Worm (Caenorhabditis elegans) whole organism, L2 larva: ENCODE results near the gene cul-1.
"Not testable (repeated sequence)": the region's sequence is repeated elsewhere in the genome, so short reads cannot be mapped to it uniquely, and the experiment has no call there.

Source experiments
- C34F6.9 ChIP-seq: fragments of 150-350 bp; optimal IDR thresholded peaks from 2 replicates; lab custom pipeline; 2014; ENCODE audit warnings: missing biosample characterization, missing genetic modification characterization
- F13H6.1 ChIP-seq: sonication (generic microtip); optimal IDR thresholded peaks from 2 replicates; lab custom pipeline; 2016; ENCODE audit warnings: missing genetic modification characterization, missing compliant biosample characterization
- R02D3.7 ChIP-seq: fragments of 150-350 bp; optimal IDR thresholded peaks from 2 replicates; lab custom pipeline; 2014; ENCODE audit warnings: missing biosample characterization, missing genetic modification characterization
- ZK546.5 ChIP-seq: sonication (generic microtip); optimal IDR thresholded peaks from 2 replicates; lab custom pipeline; 2017; ENCODE audit warnings: missing biosample characterization, missing genetic modification characterization
- alr-1 ChIP-seq: fragments of 150-350 bp; optimal IDR thresholded peaks from 2 replicates; lab custom pipeline; 2014; ENCODE audit warnings: missing biosample characterization, missing genetic modification characterization
- aly-2 ChIP-seq: fragments of 150-350 bp; optimal IDR thresholded peaks from 2 replicates; lab custom pipeline; 2014; ENCODE audit warnings: missing biosample characterization, missing genetic modification characterization
- ama-1 ChIP-seq: fragments of 150-350 bp; optimal IDR thresholded peaks from 2 replicates; lab custom pipeline; 2018; ENCODE audit warnings: inconsistent platforms
- blmp-1 ChIP-seq: sonication (generic microtip); optimal IDR thresholded peaks from 2 replicates; lab custom pipeline; 2017; ENCODE audit warnings: missing genetic modification characterization, mild to moderate bottlenecking, missing compliant biosample characterization, antibody characterized with exemption, moderate library complexity; ENCODE audit not compliant: insufficient read depth
- ceh-16 ChIP-seq: fragments of 150-350 bp; optimal IDR thresholded peaks from 2 replicates; lab custom pipeline; 2014; ENCODE audit warnings: missing biosample characterization, missing genetic modification characterization
- ceh-82 ChIP-seq: fragments of 150-350 bp; optimal IDR thresholded peaks from 2 replicates; lab custom pipeline; 2014; ENCODE audit warnings: missing biosample characterization, missing genetic modification characterization
- crh-2 ChIP-seq: sonication (generic microtip); optimal IDR thresholded peaks from 2 replicates; lab custom pipeline; 2017; ENCODE audit warnings: missing biosample characterization, missing genetic modification characterization
- dmd-4 ChIP-seq: sonication (generic microtip); optimal IDR thresholded peaks from 2 replicates; lab custom pipeline; 2017; ENCODE audit warnings: missing biosample characterization, missing genetic modification characterization
- egl-27 ChIP-seq: sonication (generic microtip); optimal IDR thresholded peaks from 3 replicates; lab custom pipeline; 2017; ENCODE audit warnings: missing biosample characterization, missing genetic modification reagents, missing genetic modification characterization
- elt-1 ChIP-seq: fragments of 150-350 bp; optimal IDR thresholded peaks from 2 replicates; lab custom pipeline; 2014; ENCODE audit warnings: missing biosample characterization, missing genetic modification characterization
- gmeb-1 ChIP-seq: fragments of 150-350 bp; optimal IDR thresholded peaks from 2 replicates; lab custom pipeline; 2014; ENCODE audit warnings: missing biosample characterization, missing genetic modification characterization
- lin-13 ChIP-seq: fragments of 150-350 bp; optimal IDR thresholded peaks from 2 replicates; lab custom pipeline; 2014; ENCODE audit warnings: missing biosample characterization, missing genetic modification reagents, missing genetic modification characterization
- lin-39 ChIP-seq: fragments of 150-350 bp; optimal IDR thresholded peaks from 2 replicates; lab custom pipeline; 2014; ENCODE audit warnings: missing biosample characterization, missing genetic modification reagents, missing genetic modification characterization
- lsy-2 ChIP-seq, 2 experiments: fragments of 150-350 bp in 1 of 2; sonication (generic microtip) in 1 of 2; optimal IDR thresholded peaks; 2 replicates each; lab custom pipeline; 2014 to 2017; ENCODE audit warnings: missing biosample characterization in 2 of 2, missing genetic modification characterization in 2 of 2
- mab-5 ChIP-seq: fragments of 150-350 bp; optimal IDR thresholded peaks from 2 replicates; lab custom pipeline; 2014; ENCODE audit warnings: missing biosample characterization, missing genetic modification characterization
- nhr-129 ChIP-seq: fragments of 150-350 bp; optimal IDR thresholded peaks from 2 replicates; lab custom pipeline; 2014; ENCODE audit warnings: missing biosample characterization, missing genetic modification characterization
- nhr-25 ChIP-seq: fragments of 150-350 bp; sonication (generic microtip); optimal IDR thresholded peaks from 3 replicates; lab custom pipeline; 2014; ENCODE audit warnings: missing biosample characterization, missing genetic modification characterization
- nhr-6 ChIP-seq: fragments of 150-350 bp; optimal IDR thresholded peaks from 2 replicates; lab custom pipeline; 2014; ENCODE audit warnings: missing biosample characterization, missing genetic modification characterization
- nhr-77 ChIP-seq: fragments of 150-350 bp; optimal IDR thresholded peaks from 2 replicates; lab custom pipeline; 2014; ENCODE audit warnings: missing biosample characterization, missing genetic modification characterization
- sem-4 ChIP-seq: fragments of 150-350 bp; optimal IDR thresholded peaks from 2 replicates; lab custom pipeline; 2014; ENCODE audit warnings: missing biosample characterization, missing genetic modification reagents, missing genetic modification characterization
- sma-3 ChIP-seq: sonication (generic microtip); optimal IDR thresholded peaks from 2 replicates; lab custom pipeline; 2016; ENCODE audit warnings: missing genetic modification reagents, missing genetic modification characterization, missing compliant biosample characterization
- sma-9 ChIP-seq, 2 experiments: fragments of 150-350 bp in 1 of 2; sonication (generic microtip) in 1 of 2; optimal IDR thresholded peaks; 2 replicates each; lab custom pipeline; 2014 to 2016; ENCODE audit warnings: missing genetic modification characterization in 2 of 2, mild to moderate bottlenecking in 1 of 2, missing biosample characterization in 1 of 2, missing compliant biosample characterization in 1 of 2, missing genetic modification reagents in 1 of 2, moderate library complexity in 1 of 2
- snpc-4 ChIP-seq: fragments of 150-350 bp; optimal IDR thresholded peaks from 2 replicates; lab custom pipeline; 2014; ENCODE audit warnings: missing biosample characterization, missing genetic modification characterization
- unc-55 ChIP-seq: fragments of 150-350 bp; sonication (generic microtip); optimal IDR thresholded peaks from 3 replicates; lab custom pipeline; 2014; ENCODE audit warnings: missing biosample characterization, missing genetic modification reagents, missing genetic modification characterization
- unc-62 ChIP-seq: fragments of 150-350 bp; optimal IDR thresholded peaks from 2 replicates; lab custom pipeline; 2014; ENCODE audit warnings: missing biosample characterization, missing genetic modification reagents, missing genetic modification characterization
- zag-1 ChIP-seq: fragments of 150-350 bp; optimal IDR thresholded peaks from 2 replicates; lab custom pipeline; 2014; ENCODE audit warnings: missing biosample characterization, missing genetic modification characterization
- ztf-4 ChIP-seq: fragments of 150-350 bp; optimal IDR thresholded peaks from 2 replicates; lab custom pipeline; 2014; ENCODE audit warnings: missing biosample characterization, missing genetic modification characterization

Gene cul-1

ce11 chrIII:10435938-10436842 is 34.8 kb upstream of the cul-1 start, which contains the start of the genes smrd-1 and enu-3.1:
Gene smrd-1, minus strand, starts transcription at chrIII:10435988.
Gene enu-3.1, plus strand, starts transcription at chrIII:10436276.
- TF ChIP-seq C34F6.9 (peak; percentile 78), F13H6.1 (peak; percentile 50), lsy-2 (tag; optimal IDR thresholded peaks at IDR 0.05; lab: Kevin White, UChicago) (peak; percentile 69 to 75), lin-13 (GFP tag; lab: Kevin White, UChicago) (peak; percentile 76), mab-5 (peak; percentile 39), crh-2 (tag; lab: Kevin White, UChicago) (peak; percentile 44), unc-55 (GFP tag; lab: Kevin White, UChicago) (peak; percentile 63), sma-3 (GFP tag; lab: Kevin White, UChicago) (peak; percentile 31), gmeb-1 (peak; percentile 60)

ce11 chrIII:10438780-10439179 is 32.3 kb upstream of the cul-1 start, which contains the start of gene H04D03.6:
Gene H04D03.6, minus strand, starts transcription at chrIII:10438880.
- not testable (repeated sequence) for TF ChIP-seq lsy-2 (tag; optimal IDR thresholded peaks at IDR 0.05; lab: Kevin White, UChicago); zag-1 (tag; lab: Kevin White, UChicago); alr-1 (tag; lab: Kevin White, UChicago)

ce11 chrIII:10442355-10443140 is 28.5 kb upstream of the cul-1 start, which contains the start of the genes H04D03.2 and ecps-2:
Gene H04D03.2, minus strand, starts transcription at chrIII:10442405.
Gene ecps-2, plus strand, starts transcription at chrIII:10443090.
- TF ChIP-seq ZK546.5 (tag; lab: Kevin White, UChicago), result no peak

- TF ChIP-seq ceh-16 (tag; lab: Kevin White, UChicago) (no peak), nhr-129 (tag; lab: Kevin White, UChicago) (no peak), ztf-4 (tag; lab: Kevin White, UChicago) (no peak), blmp-1 (tag; lab: Kevin White, UChicago) (no peak), dmd-4 (tag; lab: Kevin White, UChicago) (no peak), alr-1 (tag; lab: Kevin White, UChicago) (no peak), nhr-6 (tag; lab: Kevin White, UChicago) (no peak), sem-4 (tag; lab: Kevin White, UChicago) (no peak), ama-1 (no peak), snpc-4 (tag; lab: Kevin White, UChicago) (no peak), nhr-77 (tag; lab: Kevin White, UChicago) (no peak), gmeb-1 (no peak)
These were observed 24.3 kb upstream of the cul-1 start, which contains the start of gene H04D03.7 for ce11 chrIII:10446730-10447129. Gene H04D03.7, minus strand, starts transcription at chrIII:10446830.

ce11 chrIII:10451012-10451411 is 20.0 kb upstream of the cul-1 start, which contains the start of gene H04D03.4:
Gene H04D03.4, minus strand, starts transcription at chrIII:10451112.
- TF ChIP-seq R02D3.7 (no peak), sma-9 (GFP tag; optimal IDR thresholded peaks at IDR 0.05; lab: Kevin White, UChicago) (no peak), sma-9 (tag; optimal IDR thresholded peaks at IDR 0.05; lab: Kevin White, UChicago) (no peak), gmeb-1 (no peak), egl-27 (tag; lab: Kevin White, UChicago) (no peak), ZK546.5 (tag; lab: Kevin White, UChicago) (no peak), aly-2 (no peak), sma-3 (GFP tag; lab: Kevin White, UChicago) (no peak), unc-62 (GFP tag; lab: Kevin White, UChicago) (no peak), nhr-25 (tag; lab: Kevin White, UChicago) (no peak), lin-39 (tag; lab: Kevin White, UChicago) (no peak), snpc-4 (tag; lab: Kevin White, UChicago) (no peak), unc-55 (GFP tag; lab: Kevin White, UChicago) (no peak), elt-1 (tag; lab: Kevin White, UChicago) (no peak), ceh-82 (tag; lab: Kevin White, UChicago) (no peak), C34F6.9 (no peak), F13H6.1 (no peak)
- TF ChIP-seq, all 48 proteins: peak for 0
